Worm (Caenorhabditis elegans) whole organism, L1 larva: ENCODE measurements around the gene dhs-5.
A peak's percentile ranks its signal among the peaks of the same experiment; 100 is the strongest.

Experiments
- C04F5.9 ChIP-seq: sonication (generic microtip); optimal IDR thresholded peaks from 2 replicates; lab custom pipeline; 2016; ENCODE audit warnings: missing genetic modification characterization, missing compliant biosample characterization
- C16A3.4 ChIP-seq: fragments of 150-350 bp; optimal IDR thresholded peaks from 2 replicates; lab custom pipeline; 2014; ENCODE audit warnings: missing biosample characterization, missing genetic modification characterization
- C34B4.2 ChIP-seq: sonication (generic microtip); optimal IDR thresholded peaks from 2 replicates; lab custom pipeline; 2017; ENCODE audit warnings: mild to moderate bottlenecking, missing genetic modification characterization, missing compliant biosample characterization
- F16B12.6 ChIP-seq: fragments of 150-350 bp; optimal IDR thresholded peaks from 2 replicates; lab custom pipeline; 2014; ENCODE audit warnings: missing biosample characterization, missing genetic modification characterization
- Y116A8C.19 ChIP-seq: sonication (generic microtip); optimal IDR thresholded peaks from 2 replicates; lab custom pipeline; 2016; ENCODE audit warnings: missing compliant biosample characterization, missing genetic modification characterization, borderline replicate concordance
- alr-1 ChIP-seq: fragments of 200-800 bp; sonication (Bioruptor generic); optimal IDR thresholded peaks from 2 replicates; lab custom pipeline; 2018; ENCODE audit warnings: borderline replicate concordance, mild to moderate bottlenecking, missing genetic modification characterization, missing compliant biosample characterization
- blmp-1 ChIP-seq: fragments of 150-350 bp; optimal IDR thresholded peaks from 2 replicates; lab custom pipeline; 2014; ENCODE audit warnings: missing biosample characterization, missing genetic modification characterization
- ceh-63 ChIP-seq: fragments of 200-800 bp; sonication (Bioruptor generic); optimal IDR thresholded peaks from 2 replicates; lab custom pipeline; 2018; ENCODE audit warnings: mild to moderate bottlenecking, missing genetic modification characterization, missing compliant biosample characterization
- ceh-8 ChIP-seq: fragments of 200-800 bp; sonication (Bioruptor generic); optimal IDR thresholded peaks from 2 replicates; lab custom pipeline; 2018; ENCODE audit warnings: mild to moderate bottlenecking, missing genetic modification characterization, moderate library complexity, missing compliant biosample characterization
- ceh-82 ChIP-seq, 3 experiments: fragments of 150-350 bp in 1 of 3; sonication (generic microtip) in 2 of 3; optimal IDR thresholded peaks; 2 replicates each; lab custom pipeline; 2014 to 2017; ENCODE audit warnings: missing biosample characterization in 3 of 3, missing genetic modification characterization in 3 of 3
- ceh-88 ChIP-seq: fragments of 200-800 bp; sonication (Bioruptor generic); IDR thresholded peaks from 2 replicates; pipeline ENCODE4 v1.3.6; 2022; ENCODE audit warnings: missing genetic modification characterization, missing compliant biosample characterization
- ceh-90 ChIP-seq: sonication (generic microtip); optimal IDR thresholded peaks from 2 replicates; lab custom pipeline; 2016; ENCODE audit warnings: missing genetic modification characterization, missing compliant biosample characterization
- dpl-1 ChIP-seq, 3 experiments: fragments of 150-350 bp in 2 of 3; sonication (generic microtip) in 1 of 3; optimal IDR thresholded peaks; 2 replicates each; lab custom pipeline; 2014 to 2017; ENCODE audit warnings: missing biosample characterization in 3 of 3, missing genetic modification characterization in 3 of 3, missing genetic modification reagents in 3 of 3
- elt-2 ChIP-seq: sonication (generic microtip); optimal IDR thresholded peaks from 2 replicates; lab custom pipeline; 2016; ENCODE audit warnings: missing genetic modification characterization, mild to moderate bottlenecking, inconsistent platforms, missing compliant biosample characterization, missing genetic modification reagents
- elt-3 ChIP-seq, 6 experiments: fragments of 150-350 bp in 1 of 6; sonication (generic microtip); optimal IDR thresholded peaks; 2 replicates each; lab custom pipeline; 2017 to 2018; ENCODE audit warnings: missing biosample characterization in 6 of 6, missing genetic modification characterization in 6 of 6, inconsistent platforms in 1 of 6
- ets-5 ChIP-seq: fragments of 200-800 bp; sonication (Bioruptor generic); IDR thresholded peaks from 2 replicates; pipeline ENCODE4 v1.3.6; 2022; ENCODE audit warnings: missing genetic modification characterization, missing compliant biosample characterization
- fkh-4 ChIP-seq: sonication (generic microtip); optimal IDR thresholded peaks from 2 replicates; lab custom pipeline; 2016; ENCODE audit warnings: missing compliant biosample characterization, missing genetic modification characterization, borderline replicate concordance
- fkh-8 ChIP-seq: sonication (generic microtip); optimal IDR thresholded peaks from 2 replicates; lab custom pipeline; 2016; ENCODE audit warnings: mild to moderate bottlenecking, missing genetic modification characterization, missing compliant biosample characterization
- grh-1 ChIP-seq: fragments of 200-800 bp; sonication (Bioruptor generic); IDR thresholded peaks from 2 replicates; pipeline ENCODE4 v1.3.6; 2022; ENCODE audit warnings: missing genetic modification reagents, missing genetic modification characterization, missing compliant biosample characterization
- hlh-4 ChIP-seq: sonication (generic microtip); optimal IDR thresholded peaks from 2 replicates; lab custom pipeline; 2016; ENCODE audit warnings: mild to moderate bottlenecking, missing genetic modification characterization, missing compliant biosample characterization
- hpl-2 ChIP-seq: fragments of 150-350 bp; optimal IDR thresholded peaks from 2 replicates; lab custom pipeline; 2014; ENCODE audit warnings: missing biosample characterization, missing genetic modification reagents, missing genetic modification characterization
- irx-1 ChIP-seq: sonication (generic microtip); optimal IDR thresholded peaks from 2 replicates; lab custom pipeline; 2016; ENCODE audit warnings: missing genetic modification characterization, missing compliant biosample characterization
- jun-1 ChIP-seq: fragments of 150-350 bp; optimal IDR thresholded peaks from 2 replicates; lab custom pipeline; 2014; ENCODE audit warnings: missing biosample characterization, missing genetic modification reagents, missing genetic modification characterization
- lin-14 ChIP-seq: fragments of 200-800 bp; sonication (Bioruptor generic); optimal IDR thresholded peaks from 2 replicates; lab custom pipeline; 2018; ENCODE audit warnings: mild to moderate bottlenecking, missing genetic modification characterization, moderate library complexity, missing compliant biosample characterization
- lin-39 ChIP-seq: fragments of 150-350 bp; optimal IDR thresholded peaks from 2 replicates; lab custom pipeline; 2014; ENCODE audit warnings: missing biosample characterization, missing genetic modification reagents, missing genetic modification characterization
- lsy-2 ChIP-seq, 2 experiments: fragments of 150-350 bp; optimal IDR thresholded peaks; 2 replicates each; lab custom pipeline; 2014; ENCODE audit warnings: missing biosample characterization in 2 of 2, missing genetic modification characterization in 2 of 2
- mef-2 ChIP-seq: fragments of 150-350 bp; optimal IDR thresholded peaks from 2 replicates; lab custom pipeline; 2014; ENCODE audit warnings: missing biosample characterization, missing genetic modification characterization
- mep-1 ChIP-seq: fragments of 150-350 bp; optimal IDR thresholded peaks from 2 replicates; lab custom pipeline; 2014; ENCODE audit warnings: missing biosample characterization, missing genetic modification characterization
- nhr-11 ChIP-seq: fragments of 150-350 bp; optimal IDR thresholded peaks from 2 replicates; lab custom pipeline; 2014; ENCODE audit warnings: missing biosample characterization, missing genetic modification characterization
- nhr-12 ChIP-seq: sonication (generic microtip); optimal IDR thresholded peaks from 2 replicates; lab custom pipeline; 2017; ENCODE audit warnings: missing biosample characterization, missing genetic modification characterization
- nhr-19 ChIP-seq: fragments of 200-800 bp; sonication (Bioruptor generic); conservative IDR thresholded peaks from 2 replicates; pipeline ENCODE4 v1.3.6; 2022; ENCODE audit warnings: missing genetic modification characterization, missing compliant biosample characterization
- nhr-20 ChIP-seq: sonication (generic microtip); optimal IDR thresholded peaks from 2 replicates; lab custom pipeline; 2016; ENCODE audit warnings: mild to moderate bottlenecking, missing genetic modification characterization, missing compliant biosample characterization
- nhr-237 ChIP-seq: fragments of 150-350 bp; optimal IDR thresholded peaks from 2 replicates; lab custom pipeline; 2014; ENCODE audit warnings: missing biosample characterization, missing genetic modification characterization
- nhr-77 ChIP-seq: fragments of 150-350 bp; optimal IDR thresholded peaks from 2 replicates; lab custom pipeline; 2014; ENCODE audit warnings: missing biosample characterization, missing genetic modification characterization
- nhr-85 ChIP-seq: sonication (generic microtip); peaks from one replicate; lab custom pipeline; 2016; ENCODE audit warnings: missing genetic modification characterization, inconsistent platforms, missing compliant biosample characterization
- pag-3 ChIP-seq: sonication (generic microtip); optimal IDR thresholded peaks from 2 replicates; lab custom pipeline; 2017; ENCODE audit warnings: missing genetic modification characterization, mild to moderate bottlenecking, missing compliant biosample characterization, antibody characterized with exemption, borderline replicate concordance; ENCODE audit not compliant: insufficient read depth
- rnt-1 ChIP-seq: sonication (generic microtip); optimal IDR thresholded peaks from 2 replicates; lab custom pipeline; 2016; ENCODE audit warnings: mild to moderate bottlenecking, missing genetic modification characterization, moderate library complexity, missing compliant biosample characterization
- skn-1 ChIP-seq: fragments of 150-350 bp; optimal IDR thresholded peaks from 2 replicates; lab custom pipeline; 2014; ENCODE audit warnings: missing biosample characterization, missing genetic modification characterization
- snpc-4 ChIP-seq: fragments of 150-350 bp; optimal IDR thresholded peaks from 2 replicates; lab custom pipeline; 2014; ENCODE audit warnings: missing biosample characterization, missing genetic modification characterization
- snu-23 ChIP-seq: sonication (generic microtip); optimal IDR thresholded peaks from 2 replicates; lab custom pipeline; 2016; ENCODE audit warnings: missing genetic modification characterization, missing compliant biosample characterization
- sox-4 ChIP-seq: sonication (generic microtip); optimal IDR thresholded peaks from 2 replicates; lab custom pipeline; 2016; ENCODE audit warnings: missing genetic modification characterization, missing compliant biosample characterization
- swsn-7 ChIP-seq: sonication (generic microtip); optimal IDR thresholded peaks from 2 replicates; lab custom pipeline; 2016; ENCODE audit warnings: missing genetic modification characterization, missing compliant biosample characterization
- tbx-2 ChIP-seq: sonication (generic microtip); optimal IDR thresholded peaks from 2 replicates; lab custom pipeline; 2016; ENCODE audit warnings: missing genetic modification characterization, missing compliant biosample characterization
- unc-130 ChIP-seq: fragments of 150-350 bp; optimal IDR thresholded peaks from 2 replicates; lab custom pipeline; 2017; ENCODE audit warnings: missing biosample characterization, missing genetic modification characterization, inconsistent platforms
- zag-1 ChIP-seq: fragments of 150-350 bp; optimal IDR thresholded peaks from 2 replicates; lab custom pipeline; 2014; ENCODE audit warnings: missing biosample characterization, missing genetic modification characterization
- ztf-11 ChIP-seq, 2 experiments: sonication (generic microtip); optimal IDR thresholded peaks; 2 replicates each; lab custom pipeline; 2016 to 2017; ENCODE audit warnings: missing genetic modification characterization in 2 of 2, missing biosample characterization in 1 of 2, missing compliant biosample characterization in 1 of 2

Gene dhs-5

DNA sequence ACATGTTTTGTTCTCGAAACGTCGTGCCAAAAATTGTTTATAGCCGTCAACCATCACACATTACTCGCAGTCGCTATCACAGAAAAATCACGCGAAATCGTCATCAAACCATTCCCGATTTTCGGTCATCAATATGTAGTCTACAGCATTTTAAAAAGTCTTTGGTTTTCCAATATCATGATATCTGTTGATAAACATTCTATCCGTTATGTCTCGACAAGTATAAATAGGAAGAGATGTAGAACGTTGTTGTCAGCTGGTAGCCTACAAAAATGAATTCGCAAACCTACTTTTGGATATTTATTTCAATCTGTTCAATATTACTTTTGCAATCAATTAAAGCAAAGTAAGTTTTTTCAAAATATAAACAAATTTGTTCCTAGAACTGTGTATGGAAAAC lies 42.7 kb downstream of the dhs-5 start, which contains the start of gene F12A10.1:
Gene F12A10.1, plus strand, starts transcription at position 166 of the 400 bp plus-strand sequence.
- no peak for TF ChIP-seq alr-1 (tag; lab: Kevin White, UChicago)
- no peak for TF ChIP-seq F16B12.6 (tag; lab: Kevin White, UChicago)
- no peak for TF ChIP-seq skn-1
- TF ChIP-seq blmp-1 (tag; lab: Kevin White, UChicago): peak; percentile 6
- no peak for TF ChIP-seq C16A3.4 (tag; lab: Kevin White, UChicago)
- no peak for TF ChIP-seq nhr-11 (tag; lab: Kevin White, UChicago)
- TF ChIP-seq swsn-7 (tag; lab: Kevin White, UChicago): no peak
- TF ChIP-seq fkh-8 (tag; lab: Kevin White, UChicago): no peak
- TF ChIP-seq nhr-20: peak; percentile 52
- TF ChIP-seq ceh-8 (GFP tag; lab: Kevin White, UChicago): no peak
- peak in 2 of 6 experiments; percentile 1 to 62 for TF ChIP-seq elt-3 (tag; optimal IDR thresholded peaks at IDR 0.05; lab: Kevin White, UChicago)
- TF ChIP-seq rnt-1 (tag; lab: Kevin White, UChicago): no peak
- TF ChIP-seq ceh-63 (GFP tag; lab: Kevin White, UChicago): no peak
- no peak for TF ChIP-seq ets-5 (GFP tag; lab: Robert Waterston, UW)
- TF ChIP-seq hpl-2: no peak
- no peak for TF ChIP-seq C04F5.9 (tag; lab: Kevin White, UChicago)
- TF ChIP-seq unc-130 (tag; lab: Kevin White, UChicago): no peak
- TF ChIP-seq nhr-12 (tag; lab: Kevin White, UChicago): no peak
- no peak for TF ChIP-seq mep-1 (tag; lab: Kevin White, UChicago)
- peak; percentile 60 for TF ChIP-seq nhr-85 (tag; lab: Kevin White, UChicago)
- TF ChIP-seq fkh-4 (tag; lab: Kevin White, UChicago): no peak
- no peak for TF ChIP-seq Y116A8C.19 (tag; lab: Kevin White, UChicago)
- TF ChIP-seq lin-39 (tag; lab: Kevin White, UChicago): no peak
- no peak for TF ChIP-seq dpl-1 (GFP tag; optimal IDR thresholded peaks at IDR 0.05; lab: Kevin White, UChicago)
- peak; percentile 43 for TF ChIP-seq lin-14 (GFP tag; lab: Kevin White, UChicago)
- no peak for TF ChIP-seq snpc-4 (tag; lab: Kevin White, UChicago)
- TF ChIP-seq nhr-77 (tag; lab: Kevin White, UChicago): no peak
- no peak for TF ChIP-seq jun-1 (tag; lab: Kevin White, UChicago)
- no peak for TF ChIP-seq tbx-2 (tag; lab: Kevin White, UChicago)
- no peak for TF ChIP-seq grh-1 (GFP tag; lab: Robert Waterston, UW)
- no peak for TF ChIP-seq mef-2 (tag; lab: Kevin White, UChicago)

DNA sequence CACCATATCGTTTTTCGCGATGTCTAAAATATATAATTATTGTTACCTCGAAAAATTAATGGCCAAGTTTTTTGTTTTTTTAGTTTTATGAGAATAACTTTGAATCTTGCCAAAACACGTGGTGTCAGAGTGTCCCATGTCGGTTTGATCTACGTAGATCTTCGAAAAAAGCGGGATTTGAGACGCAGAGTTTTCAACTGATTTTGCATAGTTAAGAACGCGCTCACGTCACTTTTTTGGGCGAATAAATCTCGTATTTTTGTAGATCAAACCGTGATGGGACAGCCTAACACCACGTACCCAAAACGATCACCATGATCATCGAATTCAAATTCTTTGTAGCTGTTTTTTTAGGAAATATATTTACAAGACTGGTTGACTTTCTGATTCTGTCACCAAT lies 43.9 kb downstream of the dhs-5 start:
- TF ChIP-seq nhr-85 (tag; lab: Kevin White, UChicago) (peak; percentile 26), hlh-4 (no peak), mep-1 (tag; lab: Kevin White, UChicago) (no peak), ceh-90 (tag; lab: Kevin White, UChicago) (no peak)

DNA sequence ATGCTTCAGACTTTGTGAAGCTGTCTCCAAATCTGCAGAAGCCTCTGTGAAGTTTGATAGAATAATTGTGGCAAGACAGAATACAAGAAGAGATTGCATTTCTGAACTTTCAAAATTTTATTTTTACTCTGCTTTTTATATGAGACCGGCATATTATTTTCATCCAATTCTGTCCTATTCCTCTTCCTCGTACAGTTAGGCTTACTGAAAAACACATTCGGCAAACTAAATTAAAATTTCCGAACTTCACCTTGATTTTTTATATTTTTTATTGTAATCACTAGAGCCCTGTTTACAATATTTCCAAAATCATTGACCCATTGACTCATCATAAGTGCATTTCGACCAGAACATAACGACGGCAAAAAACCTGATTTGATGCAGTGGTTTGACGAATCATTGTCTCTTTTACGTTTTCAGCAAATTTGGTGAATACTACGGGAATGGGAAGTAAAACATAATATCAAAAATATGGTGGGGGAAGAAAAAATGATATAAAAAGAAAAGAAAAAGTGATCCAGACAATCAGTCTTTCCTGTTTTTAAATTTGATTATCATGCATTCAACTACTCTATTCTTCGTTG lies 44.6 kb downstream of the dhs-5 start, which contains the start of the genes suex-1 and F12A10.9:
Gene suex-1, minus strand, starts transcription at position 101 of the 584 bp plus-strand sequence.
Gene F12A10.9, plus strand, starts transcription at position 534 of the 584 bp plus-strand sequence.
- TF ChIP-seq rnt-1 (tag; lab: Kevin White, UChicago): no peak
- TF ChIP-seq ceh-88 (GFP tag; lab: Robert Waterston, UW): no peak
- TF ChIP-seq sox-4 (tag; lab: Kevin White, UChicago): no peak
- TF ChIP-seq C34B4.2: no peak
- TF ChIP-seq zag-1 (tag; lab: Kevin White, UChicago): no peak

DNA sequence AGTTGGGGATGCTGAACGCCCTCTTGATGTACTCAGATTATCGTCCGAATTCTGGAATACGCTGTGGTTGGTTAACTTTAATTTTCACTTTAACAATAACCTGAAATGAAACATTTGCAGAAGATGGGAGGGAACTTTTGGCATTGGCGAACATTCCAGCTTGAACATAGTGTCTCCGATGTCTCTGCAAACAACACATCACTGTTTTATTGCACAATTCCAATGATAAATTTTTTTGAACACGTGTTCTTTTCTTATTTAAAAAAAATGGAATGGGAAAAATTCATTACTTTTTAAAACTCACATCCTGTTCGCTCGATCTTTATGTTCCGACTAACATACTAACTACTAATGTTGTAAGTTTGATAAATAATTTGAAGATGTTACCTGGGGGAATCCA lies 46.8 kb downstream of the dhs-5 start, which contains the start of gene fzy-1:
Gene fzy-1, plus strand, starts transcription at position 301 of the 400 bp plus-strand sequence.
- TF ChIP-seq snu-23 (GFP tag; lab: Kevin White, UChicago): no peak
- TF ChIP-seq ztf-11 (tag; optimal IDR thresholded peaks at IDR 0.05; lab: Kevin White, UChicago): no peak
- TF ChIP-seq pag-3 (tag; lab: Kevin White, UChicago): no peak
- no peak for TF ChIP-seq elt-2
- TF ChIP-seq ets-5 (GFP tag; lab: Robert Waterston, UW): no peak
- no peak for TF ChIP-seq nhr-237 (tag; lab: Kevin White, UChicago)
- no peak for TF ChIP-seq ceh-82 (tag; optimal IDR thresholded peaks at IDR 0.05; lab: Kevin White, UChicago)
- no peak for TF ChIP-seq lsy-2 (tag; optimal IDR thresholded peaks at IDR 0.05; lab: Kevin White, UChicago)
- TF ChIP-seq irx-1 (tag; lab: Kevin White, UChicago): no peak
- TF ChIP-seq nhr-19 (GFP tag; lab: Robert Waterston, UW): no peak
- no peak for TF ChIP-seq F16B12.6 (tag; lab: Kevin White, UChicago)
